Fruit fly (Drosophila melanogaster): ENCODE measurements around the gene VhaAC39-2.

The VhaAC39-2 gene

DNA sequence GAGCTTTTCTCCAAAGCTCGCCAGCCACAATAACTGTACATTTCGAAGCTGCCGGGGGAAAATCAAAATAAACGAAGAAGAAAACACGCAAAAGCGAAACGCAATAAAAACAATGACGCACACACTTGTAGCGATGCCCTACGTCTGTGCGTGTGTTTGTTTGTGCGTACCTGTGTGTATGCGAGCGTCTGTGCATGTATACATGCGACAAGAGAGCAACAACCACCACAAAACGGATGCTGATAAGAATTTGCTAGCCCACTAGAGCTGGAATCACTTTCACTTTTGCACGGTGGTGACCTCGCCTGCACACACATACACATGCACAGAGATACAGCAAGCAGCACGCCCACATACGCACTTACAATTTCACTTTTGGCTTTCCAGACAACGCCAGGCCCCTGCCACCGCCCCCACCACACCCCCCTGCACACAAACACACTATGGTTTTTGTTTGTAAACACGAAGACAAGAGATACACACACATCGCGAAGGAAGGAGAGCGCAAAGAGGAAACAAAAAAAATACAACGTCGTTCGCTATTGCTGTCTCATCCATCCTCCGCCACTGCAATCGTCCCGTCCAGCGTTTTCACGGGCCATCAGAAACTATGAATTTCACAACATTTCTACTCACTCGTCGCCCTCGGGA lies 2.1 kb downstream of the VhaAC39-2 start (continued):
- TF ChIP-seq chn (GFP tag; optimal IDR thresholded peaks at IDR 0.05) (no peak), gcm (GFP tag; optimal IDR thresholded peaks at IDR 0.05) (no peak), CG34376 (GFP tag; optimal IDR thresholded peaks at IDR 0.05) (peak; percentile 76), CG11093 (GFP tag; IDR thresholded peaks at IDR 0.05) (no peak), CG8478 (optimal IDR thresholded peaks at IDR 0.05) (peak; percentile 79), ham (GFP tag; IDR thresholded peaks at IDR 0.05) (no peak), Fer3 (tag; optimal IDR thresholded peaks at IDR 0.05) (no peak), Bgb (GFP tag; IDR thresholded peaks at IDR 0.05; ENCODE audit: partially characterized antibody) (0 out of 2 replicates have a peak, but pooled peaks have one; percentile 15), Hmx (GFP tag; optimal IDR thresholded peaks at IDR 0.05) (no peak), gce (GFP tag; IDR thresholded peaks at IDR 0.05) (no peak; the same call in 2 of the 3 replicates), CG6689 (GFP tag; IDR thresholded peaks at IDR 0.05) (0 out of 2 replicates have a peak, but pooled peaks have one; percentile 25), Dek (tag; optimal IDR thresholded peaks at IDR 0.05) (peak; percentile 13), dan (GFP tag; IDR thresholded peaks at IDR 0.05) (no peak), CG12769 (tag; optimal IDR thresholded peaks at IDR 0.05) (peak; percentile 88), usp (GFP tag; optimal IDR thresholded peaks at IDR 0.05) (no peak), Camta (GFP tag; optimal IDR thresholded peaks at IDR 0.05) (no peak), HHEX (GFP tag; optimal IDR thresholded peaks at IDR 0.05) (no peak), Sry-β (GFP tag; optimal IDR thresholded peaks at IDR 0.05) (no peak), Trl (optimal IDR thresholded peaks at IDR 0.05) (peak in 1 of 2 experiments; percentile 16), Trl (GFP tag; optimal IDR thresholded peaks at IDR 0.05) (no peak), nerfin-2 (GFP tag; IDR thresholded peaks at IDR 0.05; ENCODE audit: partially characterized antibody) (no peak), pzg (GFP tag; optimal IDR thresholded peaks at IDR 0.05) (peak; percentile 11), gfzf (GFP tag; optimal IDR thresholded peaks at IDR 0.05) (no peak), CG17385 (GFP tag; optimal IDR thresholded peaks at IDR 0.05) (peak; percentile 70), zf30C (GFP tag; optimal IDR thresholded peaks at IDR 0.05) (no peak), vvl (GFP tag; IDR thresholded peaks at IDR 0.05) (0 out of 2 replicates have a peak, but pooled peaks have one; percentile 21), Fer2 (tag; optimal IDR thresholded peaks at IDR 0.05) (no peak), bab2 (GFP tag; optimal IDR thresholded peaks at IDR 0.05) (no peak), CG15479 (GFP tag; optimal IDR thresholded peaks at IDR 0.05) (peak; percentile 98), CoRest (tag; optimal IDR thresholded peaks at IDR 0.05) (no peak), Chrac-16 (GFP tag; optimal IDR thresholded peaks at IDR 0.05) (no peak), tll (GFP tag; optimal IDR thresholded peaks at IDR 0.05) (peak in 1 of 2 experiments; percentile 71), disco-r (GFP tag; optimal IDR thresholded peaks at IDR 0.05) (no peak), CG9215 (GFP tag; IDR thresholded peaks at IDR 0.05) (no peak), CG4854 (GFP tag; optimal IDR thresholded peaks at IDR 0.05) (no peak), Atf-2 (GFP tag; optimal IDR thresholded peaks at IDR 0.05) (no peak), CG34422 (GFP tag; IDR thresholded peaks at IDR 0.05) (peak; percentile 89), bbx (GFP tag; IDR thresholded peaks at IDR 0.05; ENCODE audit: partially characterized antibody) (peak; percentile 54)

DNA sequence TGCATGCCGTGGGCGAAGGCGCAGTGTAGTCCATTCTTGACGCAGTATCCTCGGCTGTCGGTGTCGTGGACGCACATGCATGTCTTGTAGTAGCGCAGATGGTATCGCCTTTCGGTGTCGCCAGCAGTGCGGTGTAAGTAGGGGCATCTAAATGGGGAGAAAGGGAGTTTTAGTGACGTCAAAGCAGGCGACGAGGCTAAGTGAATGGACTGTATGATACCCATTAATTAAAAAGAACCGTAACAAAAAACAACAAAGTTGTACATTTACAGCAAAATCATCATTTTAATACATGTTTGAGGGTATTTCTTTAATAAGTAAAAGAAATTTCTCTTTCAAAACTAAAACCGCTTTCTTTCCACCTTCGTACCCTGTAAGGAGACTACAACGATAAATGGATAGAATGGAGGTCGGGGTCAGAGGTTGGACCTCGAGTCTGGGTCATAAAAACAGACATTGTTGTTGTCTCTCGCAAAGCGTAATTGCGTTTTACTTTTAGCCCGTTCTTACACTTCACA lies 2.7 kb downstream of the VhaAC39-2 start:
- TF ChIP-seq CG2120 (GFP tag; optimal IDR thresholded peaks at IDR 0.05) (peak; percentile 50), emc (GFP tag; optimal IDR thresholded peaks at IDR 0.05) (no peak), Drgx (GFP tag; IDR thresholded peaks at IDR 0.05) (no peak), Spps (tag; optimal IDR thresholded peaks at IDR 0.05) (no peak), row (GFP tag; IDR thresholded peaks at IDR 0.05) (peak; percentile 43; the same call in 1 of the 3 replicates), YL-1 (GFP tag; optimal IDR thresholded peaks at IDR 0.05) (no peak), CG7987 (GFP tag; optimal IDR thresholded peaks at IDR 0.05) (no peak), PHDP (tag; optimal IDR thresholded peaks at IDR 0.05) (no peak), CG15601 (tag; optimal IDR thresholded peaks at IDR 0.05) (no peak), z (GFP tag; IDR thresholded peaks at IDR 0.05) (no peak), CG2199 (GFP tag; IDR thresholded peaks at IDR 0.05) (no peak), al (GFP tag; IDR thresholded peaks at IDR 0.05) (no peak), sens (GFP tag) (peak; percentile 58), Med (GFP tag) (peak; percentile 58), gem (tag; optimal IDR thresholded peaks at IDR 0.05) (peak; percentile 3)

Measured in whole organism, embryonic.